Fruit fly (Drosophila melanogaster) S2 (cell line): ENCODE results near the gene CG32544.

Experiments
- CG8478 ChIP-seq: fragments of >200 bp; optimal IDR thresholded peaks from 2 replicates; lab custom pipeline; 2018
- CTCF ChIP-seq, 2 experiments: fragments of >200 bp; optimal IDR thresholded peaks; 2 replicates each; lab custom pipeline; 2018

- TF ChIP-seq CTCF (optimal IDR thresholded peaks at IDR 0.05; lab: Kevin White, UChicago): no peak
- no peak for TF ChIP-seq CG8478
These were observed 33.3 kb downstream of the CG32544 start, which contains the start of gene Flacc for dm6 chrX:18893433-18893832.
